Worm (Caenorhabditis elegans) whole organism, midembryonic: ENCODE measurements around the gene fmi-1.

ENCODE experiments used
- T22C8.4 ChIP-seq: fragments of 200-800 bp; sonication (Bioruptor generic); IDR thresholded peaks from 2 replicates; pipeline ENCODE4 v1.3.6; 2022; ENCODE audit warnings: missing genetic modification characterization, missing compliant biosample characterization
- cog-1 ChIP-seq: sonication (generic microtip); optimal IDR thresholded peaks from 2 replicates; lab custom pipeline; 2016; ENCODE audit warnings: missing genetic modification characterization, missing compliant biosample characterization
- flt-1 ChIP-seq: fragments of 200-800 bp; sonication (Bioruptor generic); IDR thresholded peaks from 2 replicates; pipeline ENCODE4 v1.3.6; 2022; ENCODE audit warnings: missing genetic modification characterization, missing compliant biosample characterization
- klf-2 ChIP-seq: fragments of 200-800 bp; sonication (Bioruptor generic); conservative IDR thresholded peaks from 2 replicates; pipeline ENCODE4 v1.3.6; 2022; ENCODE audit warnings: missing genetic modification reagents, missing genetic modification characterization, missing compliant biosample characterization
- med-1 ChIP-seq: sonication (generic microtip); optimal IDR thresholded peaks from 2 replicates; lab custom pipeline; 2017; ENCODE audit warnings: missing genetic modification characterization, mild to moderate bottlenecking, missing compliant biosample characterization, antibody characterized with exemption, missing genetic modification reagents; ENCODE audit not compliant: insufficient read depth
- ref-1 ChIP-seq: fragments of 200-800 bp; sonication (Bioruptor generic); conservative IDR thresholded peaks from 2 replicates; pipeline ENCODE4 v1.3.6; 2022; ENCODE audit warnings: missing genetic modification reagents, missing genetic modification characterization, missing compliant biosample characterization
- tab-1 ChIP-seq: fragments of 200-800 bp; sonication (Bioruptor generic); IDR thresholded peaks from 2 replicates; pipeline ENCODE4 v1.3.6; 2022; ENCODE audit warnings: missing genetic modification characterization, missing compliant biosample characterization
- ztf-23 ChIP-seq: fragments of 200-800 bp; sonication (Bioruptor generic); IDR thresholded peaks from 2 replicates; pipeline ENCODE4 v1.3.6; 2022; ENCODE audit warnings: missing genetic modification reagents, missing genetic modification characterization, missing compliant biosample characterization
- ztf-29 ChIP-seq: fragments of 200-800 bp; sonication (Bioruptor generic); IDR thresholded peaks from 2 replicates; pipeline ENCODE4 v1.3.6; 2022; ENCODE audit warnings: missing genetic modification reagents, missing genetic modification characterization, missing compliant biosample characterization

fmi-1 gene

ce11 chrV:13000068-13000467, 18.8 kb upstream of the fmi-1 start:
- TF ChIP-seq ztf-29 (GFP tag; lab: Robert Waterston, UW) (no peak), T22C8.4 (no peak), tab-1 (no peak), ref-1 (GFP tag; lab: Robert Waterston, UW) (no peak), cog-1 (no peak), med-1 (no peak), flt-1 (GFP tag; lab: Robert Waterston, UW) (no peak), ztf-23 (GFP tag; lab: Robert Waterston, UW) (no peak), klf-2 (no peak)

- TF ChIP-seq T22C8.4 (no peak), ref-1 (GFP tag; lab: Robert Waterston, UW) (no peak), ztf-29 (GFP tag; lab: Robert Waterston, UW) (no peak), med-1 (no peak), klf-2 (no peak), flt-1 (GFP tag; lab: Robert Waterston, UW) (no peak), cog-1 (no peak), ztf-23 (GFP tag; lab: Robert Waterston, UW) (no peak)
These were observed 16.8 kb upstream of the fmi-1 start, which contains the start of gene inft-2 for ce11 chrV:13002070-13002469. TSS of gene inft-2 (plus strand) at chrV:13002317.

- TF ChIP-seq tab-1, result peak; percentile 93
- peak; percentile 30 for TF ChIP-seq med-1
- peak; percentile 94 for TF ChIP-seq flt-1 (GFP tag; lab: Robert Waterston, UW)
- peak; percentile 87 for TF ChIP-seq klf-2
- TF ChIP-seq ztf-23 (GFP tag; lab: Robert Waterston, UW), result peak; percentile 94
- peak; percentile 79 for TF ChIP-seq ztf-29 (GFP tag; lab: Robert Waterston, UW)
- TF ChIP-seq ref-1 (GFP tag; lab: Robert Waterston, UW), result peak; percentile 79; the same call in 1 of the 2 replicates
- peak; percentile 80 for TF ChIP-seq T22C8.4
- peak; percentile 52 for TF ChIP-seq cog-1
These were observed 15.5 kb upstream of the fmi-1 start for ce11 chrV:13003378-13003777.

- TF ChIP-seq ref-1 (GFP tag; lab: Robert Waterston, UW) (no peak), tab-1 (0 out of 2 replicates have a peak, but pooled peaks have one; percentile 25)
These were observed 14.5 kb upstream of the fmi-1 start for ce11 chrV:13004374-13004773.

ce11 chrV:13006754-13007153, 12.1 kb upstream of the fmi-1 start:
- TF ChIP-seq klf-2, result no peak
- TF ChIP-seq T22C8.4, result no peak
- no peak for TF ChIP-seq ref-1 (GFP tag; lab: Robert Waterston, UW)
- no peak for TF ChIP-seq flt-1 (GFP tag; lab: Robert Waterston, UW)
- no peak for TF ChIP-seq cog-1
- TF ChIP-seq ztf-29 (GFP tag; lab: Robert Waterston, UW), result no peak

ce11 chrV:13008825-13009224, 10.0 kb upstream of the fmi-1 start, which contains the start of gene F15B9.10:
TSS of gene F15B9.10 (minus strand) at chrV:13008925.
- TF ChIP-seq ztf-23 (GFP tag; lab: Robert Waterston, UW) (no peak), klf-2 (no peak), med-1 (no peak), tab-1 (no peak), ref-1 (GFP tag; lab: Robert Waterston, UW) (no peak), ztf-29 (GFP tag; lab: Robert Waterston, UW) (no peak), cog-1 (no peak), flt-1 (GFP tag; lab: Robert Waterston, UW) (no peak), T22C8.4 (no peak)

- TF ChIP-seq ref-1 (GFP tag; lab: Robert Waterston, UW) (no peak), cog-1 (no peak), ztf-29 (GFP tag; lab: Robert Waterston, UW) (no peak), med-1 (no peak), T22C8.4 (no peak)
These were observed 9.6 kb upstream of the fmi-1 start for ce11 chrV:13009271-13009670.

ce11 chrV:13009843-13010242, 9.0 kb upstream of the fmi-1 start:
- TF ChIP-seq ref-1 (GFP tag; lab: Robert Waterston, UW) (no peak), ztf-29 (GFP tag; lab: Robert Waterston, UW) (no peak), cog-1 (peak; percentile 16), tab-1 (no peak), med-1 (no peak)

ce11 chrV:13011904-13012303, 7.0 kb upstream of the fmi-1 start:
- TF ChIP-seq klf-2 (no peak), ztf-23 (GFP tag; lab: Robert Waterston, UW) (no peak), med-1 (no peak), flt-1 (GFP tag; lab: Robert Waterston, UW) (no peak), cog-1 (no peak), T22C8.4 (no peak), tab-1 (no peak), ztf-29 (GFP tag; lab: Robert Waterston, UW) (no peak), ref-1 (GFP tag; lab: Robert Waterston, UW) (no peak)

- no peak for TF ChIP-seq flt-1 (GFP tag; lab: Robert Waterston, UW)
- no peak for TF ChIP-seq med-1
- TF ChIP-seq ztf-29 (GFP tag; lab: Robert Waterston, UW), result no peak
- TF ChIP-seq cog-1, result no peak
- no peak for TF ChIP-seq tab-1
- no peak for TF ChIP-seq T22C8.4
- no peak for TF ChIP-seq ztf-23 (GFP tag; lab: Robert Waterston, UW)
- TF ChIP-seq ref-1 (GFP tag; lab: Robert Waterston, UW), result no peak
- no peak for TF ChIP-seq klf-2
These were observed 5.7 kb upstream of the fmi-1 start, which contains the start of gene try-10 for ce11 chrV:13013158-13013557. TSS of gene try-10 (minus strand) at chrV:13013258.

ce11 chrV:13013844-13014243, 5.0 kb upstream of the fmi-1 start, which contains the start of gene F15B9.6:
TSS of gene F15B9.6 (plus strand) at chrV:13014144.
- no peak for TF ChIP-seq ztf-23 (GFP tag; lab: Robert Waterston, UW)
- TF ChIP-seq flt-1 (GFP tag; lab: Robert Waterston, UW), result no peak
- TF ChIP-seq T22C8.4, result no peak
- TF ChIP-seq tab-1, result no peak
- TF ChIP-seq med-1, result no peak
- no peak for TF ChIP-seq ztf-29 (GFP tag; lab: Robert Waterston, UW)
- no peak for TF ChIP-seq ref-1 (GFP tag; lab: Robert Waterston, UW)
- no peak for TF ChIP-seq klf-2
- no peak for TF ChIP-seq cog-1
